Worm (Caenorhabditis elegans): ENCODE measurements around the gene plep-1.

Gene plep-1

ce11 chrII:4341484-4341883 is 29.5 kb upstream of the plep-1 start:
- TF ChIP-seq lim-7 (GFP tag; IDR thresholded peaks at IDR 0.05) (no peak), dmd-9 (GFP tag; IDR thresholded peaks at IDR 0.05) (no peak), ceh-44 (GFP tag; IDR thresholded peaks at IDR 0.05) (no peak), ZK337.2 (GFP tag; IDR thresholded peaks at IDR 0.05) (no peak), nhr-77 (tag; optimal IDR thresholded peaks at IDR 0.05) (no peak), daf-16 (GFP tag; optimal IDR thresholded peaks at IDR 0.05) (no peak), daf-16 (tag; optimal IDR thresholded peaks at IDR 0.05) (no peak), nhr-28 (tag; optimal IDR thresholded peaks at IDR 0.05) (no peak), ztf-11 (tag; optimal IDR thresholded peaks at IDR 0.05) (no peak), egl-43 (GFP tag; IDR thresholded peaks at IDR 0.05) (no peak), set-16 (GFP tag; IDR thresholded peaks at IDR 0.05) (no peak), fkh-10 (GFP tag; optimal IDR thresholded peaks at IDR 0.05) (no peak), R02D3.7 (tag; optimal IDR thresholded peaks at IDR 0.05) (no peak), nhr-111 (GFP tag; optimal IDR thresholded peaks at IDR 0.05) (no peak), madf-5 (GFP tag; IDR thresholded peaks at IDR 0.05) (no peak), ces-1 (GFP tag; optimal IDR thresholded peaks at IDR 0.05) (no peak)

ce11 chrII:4339882-4340281 is 27.9 kb upstream of the plep-1 start, which contains the start of gene athp-2:
Gene athp-2, plus strand, starts transcription at chrII:4340182.
- TF ChIP-seq nhr-11 (tag; optimal IDR thresholded peaks at IDR 0.05) (no peak), zfp-3 (GFP tag; conservative IDR thresholded peaks at IDR 0.05) (no peak), tag-97 (GFP tag; IDR thresholded peaks at IDR 0.05) (no peak), ceh-32 (tag; optimal IDR thresholded peaks at IDR 0.05; ENCODE audit: poor library complexity) (no peak), unc-39 (tag; optimal IDR thresholded peaks at IDR 0.05) (no peak), ZK546.5 (tag; optimal IDR thresholded peaks at IDR 0.05) (no peak), dpl-1 (GFP tag; optimal IDR thresholded peaks at IDR 0.05) (no peak)

- TF ChIP-seq D1046.2 (GFP tag; IDR thresholded peaks at IDR 0.05) (no peak), nhr-102 (tag; optimal IDR thresholded peaks at IDR 0.05) (no peak), mxl-2 (GFP tag; conservative IDR thresholded peaks at IDR 0.05) (no peak), hlh-30 (tag; optimal IDR thresholded peaks at IDR 0.05; ENCODE audit: insufficient read depth) (no peak), lin-15B (tag; optimal IDR thresholded peaks at IDR 0.05) (no peak), sdz-12 (GFP tag; optimal IDR thresholded peaks at IDR 0.05) (no peak), Y105C5A.15 (GFP tag; IDR thresholded peaks at IDR 0.05) (no peak), pqm-1 (tag; optimal IDR thresholded peaks at IDR 0.05) (no peak), lin-13 (GFP tag; optimal IDR thresholded peaks at IDR 0.05) (no peak), skn-1 (tag; optimal IDR thresholded peaks at IDR 0.05) (no peak), daf-16 (GFP tag; optimal IDR thresholded peaks at IDR 0.05) (no peak), daf-16 (tag; optimal IDR thresholded peaks at IDR 0.05) (no peak), zip-11 (GFP tag; IDR thresholded peaks at IDR 0.05) (no peak), hmg-1.1 (GFP tag; IDR thresholded peaks at IDR 0.05) (no peak)
Observed at ce11 chrII:4337731-4338130, 25.7 kb upstream of the plep-1 start.

ce11 chrII:4334448-4334847 is 22.4 kb upstream of the plep-1 start, which contains the start of gene madf-3:
Gene madf-3, plus strand, starts transcription at chrII:4334748.
- no peak for TF ChIP-seq ceh-32 (tag; optimal IDR thresholded peaks at IDR 0.05; ENCODE audit: poor library complexity)
- no peak for TF ChIP-seq nhr-28 (tag; optimal IDR thresholded peaks at IDR 0.05)
- no peak for TF ChIP-seq nhr-25 (tag; optimal IDR thresholded peaks at IDR 0.05; ENCODE audit: borderline replicate concordance, insufficient read depth)
- no peak for TF ChIP-seq ZK337.2 (GFP tag; IDR thresholded peaks at IDR 0.05)
- 0 out of 2 replicates have a peak, but pooled peaks have one; percentile 2 for TF ChIP-seq dmd-6 (GFP tag; IDR thresholded peaks at IDR 0.05)
- no peak for TF ChIP-seq dve-1 (tag; optimal IDR thresholded peaks at IDR 0.05; ENCODE audit: insufficient read depth)
- TF ChIP-seq F37D6.2 (tag; optimal IDR thresholded peaks at IDR 0.05): no peak

Measured in whole organism, L4 larva.